Worm (Caenorhabditis elegans): ENCODE data around the gene perm-1.

The perm-1 gene

DNA sequence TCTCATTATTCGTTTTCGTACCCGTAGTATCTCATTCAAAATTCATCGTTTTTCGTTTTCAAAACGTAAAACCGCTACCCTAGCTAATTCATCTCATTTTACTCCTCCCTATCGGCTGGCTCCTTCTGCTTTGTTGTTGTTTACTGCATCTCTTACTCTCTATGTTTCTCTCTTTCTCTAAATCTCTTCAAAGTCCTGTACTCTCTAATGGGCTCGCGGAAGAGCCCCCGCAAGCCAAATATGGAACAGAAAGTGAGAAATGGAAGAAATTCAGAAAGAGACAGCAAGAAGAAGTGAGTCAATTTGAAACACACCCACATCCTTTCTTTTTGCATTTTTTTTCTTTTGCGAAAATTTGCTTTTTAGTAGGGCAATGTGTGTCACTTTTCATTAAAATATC lies 42.0 kb upstream of the perm-1 start (continued):
- TF ChIP-seq ztf-4 (tag; optimal IDR thresholded peaks at IDR 0.05) (no peak), snpc-4 (tag; optimal IDR thresholded peaks at IDR 0.05) (no peak), sup-37 (GFP tag; optimal IDR thresholded peaks at IDR 0.05) (no peak), Y116A8C.19 (tag; optimal IDR thresholded peaks at IDR 0.05; ENCODE audit: borderline replicate concordance) (no peak), nhr-12 (tag; optimal IDR thresholded peaks at IDR 0.05) (no peak), ceh-88 (GFP tag; IDR thresholded peaks at IDR 0.05) (no peak), efl-3 (GFP tag; optimal IDR thresholded peaks at IDR 0.05) (no peak), swsn-7 (tag; optimal IDR thresholded peaks at IDR 0.05) (peak; percentile 3), zip-4 (GFP tag; optimal IDR thresholded peaks at IDR 0.05) (no peak)

DNA sequence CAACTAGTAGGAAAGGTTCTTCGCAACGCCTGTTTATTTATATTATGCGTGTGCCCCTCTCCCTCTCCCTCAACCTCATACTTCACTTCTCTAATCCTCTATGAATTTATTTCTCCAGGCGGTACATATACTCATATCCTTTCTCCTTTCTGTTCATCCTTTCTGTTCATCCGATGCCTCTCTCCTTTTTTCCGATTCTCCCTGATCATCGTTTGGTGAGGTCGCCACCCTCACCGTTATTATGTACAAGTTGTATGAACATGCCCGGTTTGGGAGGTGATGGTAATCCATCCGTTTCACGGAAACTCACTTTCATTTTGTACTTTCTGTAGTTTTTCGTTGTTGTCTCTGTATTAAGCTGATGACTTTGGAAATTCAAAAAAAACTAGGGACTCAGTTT lies 40.9 kb upstream of the perm-1 start:
- TF ChIP-seq sptf-1 (tag; optimal IDR thresholded peaks at IDR 0.05) (no peak), rnt-1 (tag; optimal IDR thresholded peaks at IDR 0.05) (peak; percentile 15), nhr-11 (tag; optimal IDR thresholded peaks at IDR 0.05) (no peak), nhr-28 (tag; optimal IDR thresholded peaks at IDR 0.05) (no peak), blmp-1 (tag; optimal IDR thresholded peaks at IDR 0.05) (peak; percentile 90), F16B12.6 (tag; optimal IDR thresholded peaks at IDR 0.05) (no peak), dsc-1 (tag; optimal IDR thresholded peaks at IDR 0.05) (no peak), snu-23 (GFP tag; optimal IDR thresholded peaks at IDR 0.05) (no peak), lin-35 (GFP tag; optimal IDR thresholded peaks at IDR 0.05) (peak in 1 of 2 experiments; percentile 8), elt-2 (tag; optimal IDR thresholded peaks at IDR 0.05) (no peak), lin-14 (GFP tag; optimal IDR thresholded peaks at IDR 0.05) (peak; percentile 47)

DNA sequence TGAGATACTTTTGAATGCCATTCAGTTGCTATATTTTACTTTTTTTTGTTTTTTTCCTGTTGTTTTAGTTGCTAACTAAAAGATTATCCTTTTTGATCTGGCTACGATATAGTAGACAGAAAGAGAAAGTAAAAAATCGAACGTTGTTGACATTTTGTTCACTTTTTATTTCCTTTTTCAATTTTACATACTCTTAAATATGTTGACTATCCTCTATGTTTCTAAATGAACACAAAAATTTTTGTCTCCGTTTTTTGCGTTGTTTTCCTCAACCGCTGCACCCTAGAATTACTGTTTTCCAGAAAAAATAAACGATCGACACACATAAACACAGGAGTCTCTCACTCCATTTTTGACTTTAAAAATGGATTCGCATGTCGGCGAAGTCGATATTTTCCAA lies 38.6 kb upstream of the perm-1 start, which contains the start of gene klp-3:
TSS of gene klp-3 (plus strand) at position 301 of the 400 bp plus-strand sequence.
- TF ChIP-seq lin-35 (GFP tag; optimal IDR thresholded peaks at IDR 0.05) (no peak), nhr-85 (tag) (peak; percentile 61)

DNA sequence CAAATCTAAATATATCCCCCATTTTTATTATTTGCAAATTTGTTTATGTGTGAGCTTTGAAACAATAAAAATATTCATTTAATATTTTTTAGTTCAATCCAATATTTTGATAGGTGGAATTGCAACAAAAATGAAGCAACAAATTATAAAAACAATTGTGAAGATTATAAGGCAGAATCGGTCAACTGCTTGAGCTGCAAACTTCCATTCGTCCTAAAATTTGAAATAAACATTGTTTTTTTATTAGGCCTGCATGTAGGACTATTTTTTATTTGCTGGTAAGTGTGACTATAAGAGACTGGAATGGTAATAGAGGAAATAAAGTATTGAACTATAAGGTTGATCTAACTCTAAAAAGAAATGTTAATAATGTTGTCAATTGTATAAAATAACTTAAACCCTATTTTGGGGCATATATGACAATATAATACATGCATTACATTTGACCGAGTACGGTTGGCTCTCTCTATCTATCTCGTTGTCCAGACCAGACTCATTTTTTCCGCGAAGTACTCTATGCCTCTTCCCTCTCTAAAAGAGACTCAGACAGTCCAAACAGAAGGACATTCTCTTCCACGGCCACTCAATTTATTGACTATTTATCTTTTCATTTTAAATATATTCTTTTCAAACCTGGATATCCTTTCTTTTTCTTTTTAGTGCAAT lies 34.9 kb upstream of the perm-1 start, which contains the start of gene T09A5.4:
TSS of gene T09A5.4 (plus strand) at position 616 of the 666 bp plus-strand sequence.
- peak; percentile 14 for TF ChIP-seq lin-14 (GFP tag; optimal IDR thresholded peaks at IDR 0.05)
- peak in 1 of 2 experiments; percentile 32 for TF ChIP-seq lsy-2 (tag; optimal IDR thresholded peaks at IDR 0.05)
- TF ChIP-seq dpl-1 (GFP tag; optimal IDR thresholded peaks at IDR 0.05) = peak in 1 of 3 experiments; percentile 18
- peak in 1 of 2 experiments; percentile 10 for TF ChIP-seq efl-1 (optimal IDR thresholded peaks at IDR 0.05)
- no peak for TF ChIP-seq efl-1 (GFP tag; optimal IDR thresholded peaks at IDR 0.05 in 1 of 2)
- no peak for TF ChIP-seq mep-1 (tag; optimal IDR thresholded peaks at IDR 0.05)
- peak; percentile 7 for TF ChIP-seq nhr-77 (tag; optimal IDR thresholded peaks at IDR 0.05)

DNA sequence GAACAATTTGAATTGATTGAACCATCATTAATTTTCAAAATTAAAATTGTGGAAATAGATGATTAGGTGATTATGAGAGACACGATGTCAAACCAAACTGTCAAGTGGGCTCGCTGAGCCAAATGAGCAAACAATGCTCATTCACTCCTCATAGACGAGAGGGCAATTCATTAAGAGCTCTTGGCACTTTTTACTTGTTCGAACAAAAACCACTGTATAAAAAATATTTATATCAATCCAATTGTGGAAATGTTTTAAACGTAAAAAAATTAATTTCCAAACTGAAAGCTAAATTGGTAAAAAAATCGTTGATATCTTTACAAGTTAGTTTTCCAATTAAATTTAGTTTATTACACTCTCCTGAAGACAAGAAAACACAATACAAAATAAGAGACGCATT lies 30.9 kb upstream of the perm-1 start, which contains the start of gene acr-7:
TSS of gene acr-7 (minus strand) at position 101 of the 400 bp plus-strand sequence.
- TF ChIP-seq mdl-1 (tag; optimal IDR thresholded peaks at IDR 0.05) = no peak
- no peak for TF ChIP-seq lin-15B (tag; optimal IDR thresholded peaks at IDR 0.05)
- no peak for TF ChIP-seq sup-37 (GFP tag; optimal IDR thresholded peaks at IDR 0.05)
- TF ChIP-seq lsy-2 (tag; optimal IDR thresholded peaks at IDR 0.05) = no peak
- TF ChIP-seq lin-35 (GFP tag; optimal IDR thresholded peaks at IDR 0.05) = no peak
- TF ChIP-seq lir-3 (tag; optimal IDR thresholded peaks at IDR 0.05; ENCODE audit: poor library complexity) = no peak
- no peak for TF ChIP-seq dpl-1 (GFP tag; optimal IDR thresholded peaks at IDR 0.05)
- no peak for TF ChIP-seq efl-1 (optimal IDR thresholded peaks at IDR 0.05)
- no peak for TF ChIP-seq efl-1 (GFP tag; optimal IDR thresholded peaks at IDR 0.05 in 1 of 2)
- TF ChIP-seq elt-3 (tag; optimal IDR thresholded peaks at IDR 0.05) = no peak
- TF ChIP-seq nhr-237 (tag; optimal IDR thresholded peaks at IDR 0.05) = no peak
- no peak for TF ChIP-seq ztf-11 (tag; optimal IDR thresholded peaks at IDR 0.05)
- TF ChIP-seq swsn-7 (tag; optimal IDR thresholded peaks at IDR 0.05) = no peak
- TF ChIP-seq fkh-10 (GFP tag; optimal IDR thresholded peaks at IDR 0.05) = no peak
- no peak for TF ChIP-seq rnt-1 (tag; optimal IDR thresholded peaks at IDR 0.05)
- no peak for TF ChIP-seq mef-2 (tag; optimal IDR thresholded peaks at IDR 0.05)

Measured in whole organism, L1 larva.